Fruit fly (Drosophila melanogaster) whole organism, embryonic: Measurements from ENCODE around the gene Sqor.

Experiments used
- BEAF-32 ChIP-seq: fragments of 200-800 bp; sonication (Bioruptor generic); optimal IDR thresholded peaks from 3 replicates; lab custom pipeline; 2017; ENCODE audit warnings: missing biosample characterization, missing genetic modification characterization, mild to moderate bottlenecking, moderate library complexity, missing genetic modification reagents
- Blimp-1 ChIP-seq: fragments of 200-800 bp; sonication (Bioruptor generic); optimal IDR thresholded peaks from 3 replicates; lab custom pipeline; 2018; ENCODE audit warnings: missing biosample characterization, missing genetic modification characterization, mild to moderate bottlenecking, moderate library complexity, missing genetic modification reagents
- BtbVII ChIP-seq: fragments of 200-800 bp; sonication (Bioruptor generic); optimal IDR thresholded peaks from 3 replicates; lab custom pipeline; 2017; ENCODE audit warnings: missing biosample characterization, mild to moderate bottlenecking, missing genetic modification characterization
- CG10979 ChIP-seq: fragments of 200-800 bp; sonication (Bioruptor generic); optimal IDR thresholded peaks from 2 replicates; lab custom pipeline; 2018; ENCODE audit warnings: missing biosample characterization, mild to moderate bottlenecking, missing genetic modification characterization, moderate library complexity
- CG12071 ChIP-seq: fragments of 200-800 bp; sonication (Bioruptor generic); optimal IDR thresholded peaks from 3 replicates; lab custom pipeline; 2018; ENCODE audit warnings: missing biosample characterization, mild to moderate bottlenecking, missing genetic modification characterization
- CG12659 ChIP-seq: fragments of 200-800 bp; sonication (Bioruptor generic); optimal IDR thresholded peaks from 3 replicates; lab custom pipeline; 2017; ENCODE audit warnings: mild to moderate bottlenecking, missing biosample characterization, missing genetic modification reagents, missing genetic modification characterization
- CG13296 ChIP-seq: fragments of 200-800 bp; sonication (Bioruptor generic); optimal IDR thresholded peaks from 3 replicates; lab custom pipeline; 2018; ENCODE audit warnings: missing biosample characterization, mild to moderate bottlenecking, missing genetic modification characterization
- CG14710 ChIP-seq: fragments of 200-800 bp; sonication (Bioruptor generic); optimal IDR thresholded peaks from 3 replicates; lab custom pipeline; 2019; ENCODE audit warnings: missing biosample characterization, mild to moderate bottlenecking, missing genetic modification characterization, moderate library complexity
- CG15011 ChIP-seq: fragments of 200-800 bp; sonication (Bioruptor generic); optimal IDR thresholded peaks from 3 replicates; lab custom pipeline; 2018; ENCODE audit warnings: missing biosample characterization, mild to moderate bottlenecking, missing genetic modification characterization
- CG17328 ChIP-seq: fragments of 200-800 bp; sonication (Bioruptor generic); IDR thresholded peaks from 2 replicates; pipeline ENCODE4 v1.3.6; 2022; ENCODE audit warnings: missing biosample characterization, missing genetic modification characterization
- CG18262 ChIP-seq: fragments of 200-800 bp; optimal IDR thresholded peaks from 3 replicates; lab custom pipeline; 2019; ENCODE audit warnings: missing biosample characterization, mild to moderate bottlenecking, missing genetic modification characterization, moderate library complexity
- CG18599 ChIP-seq: fragments of 200-800 bp; sonication (Bioruptor generic); optimal IDR thresholded peaks from 3 replicates; lab custom pipeline; 2017; ENCODE audit warnings: missing biosample characterization, missing genetic modification characterization, mild to moderate bottlenecking, moderate library complexity, missing genetic modification reagents
- CG2199 ChIP-seq: fragments of 200-800 bp; sonication (Bioruptor generic); IDR thresholded peaks from 3 replicates; pipeline ENCODE4 v1.3.6; 2022; ENCODE audit warnings: missing biosample characterization, missing genetic modification characterization
- CG3847 ChIP-seq: fragments of 200-800 bp; sonication (Bioruptor generic); IDR thresholded peaks from 2 replicates; pipeline ENCODE4 v1.3.6; 2022; ENCODE audit warnings: missing biosample characterization, missing genetic modification characterization
- CG6175 ChIP-seq: fragments of 200-800 bp; sonication (Bioruptor generic); IDR thresholded peaks from 3 replicates; pipeline ENCODE4 v1.3.6; 2022; ENCODE audit warnings: missing biosample characterization, missing genetic modification characterization
- CG7786 ChIP-seq: fragments of 200-800 bp; sonication (Bioruptor generic); optimal IDR thresholded peaks from 2 replicates; lab custom pipeline; 2016; ENCODE audit warnings: missing biosample characterization, missing genetic modification characterization
- CG8089 ChIP-seq: fragments of 200-800 bp; sonication (Bioruptor generic); optimal IDR thresholded peaks from 3 replicates; lab custom pipeline; 2016; ENCODE audit warnings: missing biosample characterization, missing genetic modification characterization
- CG8359 ChIP-seq: fragments of 200-800 bp; sonication (Bioruptor generic); optimal IDR thresholded peaks from 2 replicates; lab custom pipeline; 2017; ENCODE audit warnings: missing biosample characterization, mild to moderate bottlenecking, missing genetic modification characterization, borderline replicate concordance
- CG8944 ChIP-seq: fragments of 200-800 bp; sonication (Bioruptor generic); optimal IDR thresholded peaks from 3 replicates; lab custom pipeline; 2016; ENCODE audit warnings: missing biosample characterization, missing genetic modification characterization
- Camta ChIP-seq: fragments of 200-800 bp; sonication (Bioruptor generic); optimal IDR thresholded peaks from 2 replicates; lab custom pipeline; 2016; ENCODE audit warnings: missing biosample characterization, missing genetic modification characterization
- Chrac-16 ChIP-seq: fragments of 200-800 bp; sonication (Bioruptor generic); optimal IDR thresholded peaks from 3 replicates; lab custom pipeline; 2016; ENCODE audit warnings: missing biosample characterization, missing genetic modification characterization
- Dek ChIP-seq: fragments of 200-800 bp; sonication (Bioruptor generic); optimal IDR thresholded peaks from 3 replicates; lab custom pipeline; 2019; ENCODE audit warnings: missing biosample characterization, mild to moderate bottlenecking, missing genetic modification characterization, moderate library complexity
- Dll ChIP-seq: fragments of 200-800 bp; sonication (Bioruptor generic); IDR thresholded peaks from 4 replicates; pipeline ENCODE4 v1.3.6; 2022; ENCODE audit warnings: missing biosample characterization, missing genetic modification characterization; ENCODE audit not compliant: partially characterized antibody
- Dp ChIP-seq: fragments of 200-800 bp; sonication (Bioruptor generic); optimal IDR thresholded peaks from 2 replicates; lab custom pipeline; 2018; ENCODE audit warnings: missing biosample characterization, mild to moderate bottlenecking, missing genetic modification characterization, moderate library complexity
- Ets65A ChIP-seq: fragments of 200-800 bp; sonication (Bioruptor generic); peaks from one replicate; lab custom pipeline; 2016; ENCODE audit warnings: missing biosample characterization, missing genetic modification characterization
- H2.0 ChIP-seq: fragments of 200-800 bp; sonication (Bioruptor generic); IDR thresholded peaks from 2 replicates; pipeline ENCODE4 v1.3.6; 2022; ENCODE audit warnings: missing biosample characterization, missing genetic modification characterization
- HLH3B ChIP-seq: fragments of 200-800 bp; sonication (Bioruptor generic); IDR thresholded peaks from 2 replicates; pipeline ENCODE4 v1.3.6; 2022; ENCODE audit warnings: missing biosample characterization, missing genetic modification characterization
- Hr3 ChIP-seq: fragments of 200-800 bp; sonication (Bioruptor generic); optimal IDR thresholded peaks from 3 replicates; lab custom pipeline; 2016; ENCODE audit warnings: missing biosample characterization, missing genetic modification characterization
- Lpt ChIP-seq: fragments of >200 bp; optimal IDR thresholded peaks from 2 replicates; lab custom pipeline; 2018; ENCODE audit warnings: missing biosample characterization, missing genetic modification characterization
- NFAT ChIP-seq: fragments of 200-800 bp; sonication (Bioruptor generic); IDR thresholded peaks from 2 replicates; pipeline ENCODE4 v1.3.6; 2022; ENCODE audit warnings: missing biosample characterization, missing genetic modification characterization
- Optix ChIP-seq: fragments of 200-800 bp; sonication (Bioruptor generic); IDR thresholded peaks from 3 replicates; pipeline ENCODE4 v1.3.6; 2022; ENCODE audit warnings: missing biosample characterization, missing genetic modification characterization
- Six4 ChIP-seq: fragments of 200-800 bp; sonication (Bioruptor generic); optimal IDR thresholded peaks from 2 replicates; lab custom pipeline; 2016; ENCODE audit warnings: missing biosample characterization, missing genetic modification characterization
- Ssrp ChIP-seq: fragments of 200-800 bp; sonication (Bioruptor generic); optimal IDR thresholded peaks from 2 replicates; lab custom pipeline; 2018; ENCODE audit warnings: missing biosample characterization, mild to moderate bottlenecking, missing genetic modification characterization, moderate library complexity
- Stat92E ChIP-seq, 3 experiments: fragments of >200 bp in 2 of 3; fragments of 200-800 bp in 1 of 3; sonication (Bioruptor generic) in 1 of 3; optimal IDR thresholded peaks; 2 replicates each; lab custom pipeline; 2017 to 2019; ENCODE audit warnings: missing biosample characterization in 3 of 3, missing genetic modification characterization in 3 of 3, mild to moderate bottlenecking in 1 of 3, moderate library complexity in 1 of 3
- bab2 ChIP-seq: fragments of 200-800 bp; sonication (Bioruptor generic); optimal IDR thresholded peaks from 2 replicates; lab custom pipeline; 2016; ENCODE audit warnings: missing biosample characterization, missing genetic modification characterization
- cg ChIP-seq: fragments of 200-800 bp; sonication (Bioruptor generic); optimal IDR thresholded peaks from 3 replicates; lab custom pipeline; 2019; ENCODE audit warnings: missing biosample characterization, mild to moderate bottlenecking, missing genetic modification characterization, moderate library complexity
- dan ChIP-seq: fragments of 200-800 bp; sonication (Bioruptor generic); IDR thresholded peaks from 2 replicates; pipeline ENCODE4 v1.3.6; 2022; ENCODE audit warnings: missing biosample characterization, missing genetic modification characterization
- dati ChIP-seq: fragments of 200-800 bp; sonication (Bioruptor generic); IDR thresholded peaks from 2 replicates; pipeline ENCODE4 v1.3.6; 2022; ENCODE audit warnings: missing biosample characterization, missing genetic modification characterization
- ems ChIP-seq: fragments of 200-800 bp; sonication (Bioruptor generic); optimal IDR thresholded peaks from 3 replicates; lab custom pipeline; 2016; ENCODE audit warnings: missing biosample characterization, missing genetic modification characterization
- eve ChIP-seq, 2 experiments: fragments of >200 bp; optimal IDR thresholded peaks; 2 replicates each; lab custom pipeline; 2017; ENCODE audit warnings: missing biosample characterization in 2 of 2, missing genetic modification characterization in 2 of 2
- grn ChIP-seq: fragments of 200-800 bp; sonication (Bioruptor generic); optimal IDR thresholded peaks from 3 replicates; lab custom pipeline; 2017; ENCODE audit warnings: missing biosample characterization, missing genetic modification characterization
- knrl ChIP-seq: fragments of 200-800 bp; sonication (Bioruptor generic); IDR thresholded peaks from 3 replicates; pipeline ENCODE4 v1.3.6; 2022; ENCODE audit warnings: missing biosample characterization, missing genetic modification characterization; ENCODE audit not compliant: partially characterized antibody
- lbe ChIP-seq: fragments of 200-800 bp; sonication (Bioruptor generic); optimal IDR thresholded peaks from 2 replicates; lab custom pipeline; 2016; ENCODE audit warnings: missing biosample characterization, mild to moderate bottlenecking, missing genetic modification characterization
- pan ChIP-seq, 4 experiments: fragments of >200 bp in 3 of 4; fragments of 200-800 bp in 1 of 4; sonication (Bioruptor generic) in 1 of 4; optimal IDR thresholded peaks in 3 of 4; IDR thresholded peaks in 1 of 4; 2 replicates each; pipeline versions ENCODE4 v1.3.6 to Lab custom; 2017 to 2022; ENCODE audit warnings: missing biosample characterization in 2 of 4, missing genetic modification characterization in 2 of 4, mixed read lengths in 1 of 4
- phol ChIP-seq: fragments of 200-800 bp; sonication (Bioruptor generic); optimal IDR thresholded peaks from 3 replicates; lab custom pipeline; 2018; ENCODE audit warnings: missing biosample characterization, mild to moderate bottlenecking, missing genetic modification characterization, moderate library complexity
- rib ChIP-seq: fragments of 200-800 bp; sonication (Bioruptor generic); IDR thresholded peaks from 2 replicates; pipeline ENCODE4 v1.3.6; 2022; ENCODE audit warnings: missing biosample characterization, missing genetic modification characterization
- scrt ChIP-seq: fragments of 200-800 bp; sonication (Bioruptor generic); optimal IDR thresholded peaks from 2 replicates; lab custom pipeline; 2018; ENCODE audit warnings: missing biosample characterization, mild to moderate bottlenecking, missing genetic modification characterization, moderate library complexity
- sima ChIP-seq: fragments of 200-800 bp; sonication (Bioruptor generic); optimal IDR thresholded peaks from 2 replicates; lab custom pipeline; 2016; ENCODE audit warnings: missing biosample characterization, missing genetic modification characterization
- stwl ChIP-seq: fragments of 200-800 bp; sonication (Bioruptor generic); optimal IDR thresholded peaks from 3 replicates; lab custom pipeline; 2018; ENCODE audit warnings: missing biosample characterization, mild to moderate bottlenecking, missing genetic modification characterization, moderate library complexity
- zen ChIP-seq: fragments of 200-800 bp; sonication (Bioruptor generic); optimal IDR thresholded peaks from 3 replicates; lab custom pipeline; 2018; ENCODE audit warnings: missing biosample characterization, mild to moderate bottlenecking, missing genetic modification characterization, moderate library complexity

The Sqor gene

dm6 chr3L:4286784-4287183 is 46.8 kb downstream of the Sqor start, which contains the start of gene TfIIEbeta (continued):
- TF ChIP-seq Hr3 (peak; percentile 14), sima (GFP tag; lab: Kevin White, UChicago) (no peak), eve (GFP tag; optimal IDR thresholded peaks at IDR 0.05; lab: Kevin White, UChicago) (no peak), Dp (peak; percentile 38), CG13296 (GFP tag; lab: Kevin White, UChicago) (peak; percentile 7), Dek (tag; lab: Kevin White, UChicago) (no peak), stwl (tag; lab: Kevin White, UChicago) (peak; percentile 59), CG3847 (0 out of 2 replicates have a peak, but pooled peaks have one; percentile 9), phol (tag; lab: Kevin White, UChicago) (peak; percentile 39), Lpt (no peak), CG12071 (no peak), zen (tag; lab: Kevin White, UChicago) (no peak), bab2 (GFP tag; lab: Kevin White, UChicago) (no peak), Ets65A (no peak), cg (GFP tag; lab: Kevin White, UChicago) (no peak), CG14710 (tag; lab: Kevin White, UChicago) (peak; percentile 49), BEAF-32 (GFP tag; lab: Kevin White, UChicago) (peak; percentile 1), Chrac-16 (no peak), CG18262 (peak; percentile 31), lbe (peak; percentile 46), HLH3B (GFP tag; lab: Robert Waterston, UW) (0 out of 2 replicates have a peak, but pooled peaks have one; percentile 24), Dll (GFP tag; lab: Robert Waterston, UW) (0 out of 4 replicates have a peak, but pooled peaks have one; percentile 49), Stat92E (GFP tag; optimal IDR thresholded peaks at IDR 0.05; lab: Kevin White, UChicago) (peak in 1 of 3 experiments; percentile 6), CG2199 (GFP tag; lab: Robert Waterston, UW) (no peak), Optix (GFP tag; lab: Robert Waterston, UW) (no peak), CG15011 (no peak), pan (optimal IDR thresholded peaks at IDR 0.05; lab: Kevin White, UChicago) (no peak), pan (GFP tag; optimal IDR thresholded peaks at IDR 0.05 in 1 of 2, IDR thresholded peaks at IDR 0.05 in 1 of 2) (peak in 1 of 2 experiments; percentile 36), knrl (peak; percentile 33; the same call in 1 of the 3 replicates), CG6175 (GFP tag; lab: Robert Waterston, UW) (no peak)
- TF ChIP-seq, all 482 proteins: peak for 114

- TF ChIP-seq Dp (no peak), Camta (GFP tag; lab: Kevin White, UChicago) (no peak), rib (GFP tag; lab: Robert Waterston, UW) (no peak), CG12659 (GFP tag; lab: Kevin White, UChicago) (peak; percentile 27), CG10979 (tag; lab: Kevin White, UChicago) (peak; percentile 21), BtbVII (GFP tag; lab: Kevin White, UChicago) (peak; percentile 21), CG17328 (no peak), dan (GFP tag; lab: Robert Waterston, UW) (no peak), CG8089 (no peak), scrt (GFP tag; lab: Kevin White, UChicago) (no peak), ems (no peak), dati (GFP tag; lab: Robert Waterston, UW) (no peak), NFAT (GFP tag; lab: Robert Waterston, UW) (no peak), Blimp-1 (GFP tag; lab: Kevin White, UChicago) (peak; percentile 11), CG18599 (no peak), CG8944 (no peak), Dek (tag; lab: Kevin White, UChicago) (no peak), Ssrp (no peak), CG8359 (GFP tag; lab: Kevin White, UChicago) (no peak), grn (peak; percentile 70), H2.0 (GFP tag; lab: Robert Waterston, UW) (no peak), Six4 (GFP tag; lab: Kevin White, UChicago) (no peak), phol (tag; lab: Kevin White, UChicago) (peak; percentile 10), CG7786 (no peak), Stat92E (GFP tag; optimal IDR thresholded peaks at IDR 0.05; lab: Kevin White, UChicago) (no peak)
Measured at dm6 chr3L:4288591-4289056, 48.7 kb downstream of the Sqor start, which contains the start of gene Hexo1. Hexo1 (plus strand) TSS chr3L:4288641.
